Worm (Caenorhabditis elegans) whole organism, dauer: ENCODE data around the gene pola-1.

Experiments
- unc-62 ChIP-seq: sonication (generic microtip); optimal IDR thresholded peaks from 2 replicates; lab custom pipeline; 2017; ENCODE audit warnings: missing biosample characterization, missing genetic modification reagents, missing genetic modification characterization

pola-1 gene

DNA sequence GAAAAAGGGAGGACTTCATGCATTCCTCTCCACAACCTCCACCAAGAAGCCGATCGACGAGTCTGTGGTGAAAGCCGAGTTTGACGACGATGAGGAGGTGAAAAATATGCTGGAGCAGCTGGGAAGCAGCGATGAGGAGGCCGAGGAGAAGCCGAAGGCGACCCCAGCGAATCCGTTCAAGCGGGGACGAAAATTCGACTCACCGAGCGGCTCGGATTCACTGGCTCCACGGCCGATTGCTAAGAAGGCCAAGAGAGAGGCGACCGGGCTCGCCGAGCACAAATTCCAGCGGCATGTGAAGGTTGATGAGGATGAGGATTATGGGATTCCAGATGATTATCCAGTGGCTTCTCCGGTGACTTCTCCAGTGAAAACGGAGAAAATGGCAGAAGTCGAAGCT is 660 bp downstream of the pola-1 start:
- no peak for TF ChIP-seq unc-62 (GFP tag; lab: Kevin White, UChicago)

- no peak for TF ChIP-seq unc-62 (GFP tag; lab: Kevin White, UChicago)
Measured at ce11 chrIII:11149254-11149876, 7.1 kb downstream of the pola-1 start.

- no peak for TF ChIP-seq unc-62 (GFP tag; lab: Kevin White, UChicago)
Measured at ce11 chrIII:11154527-11154926, 12.3 kb downstream of the pola-1 start, which contains the start of gene cku-70. TSS of gene cku-70 (plus strand) at chrIII:11154827.

- TF ChIP-seq unc-62 (GFP tag; lab: Kevin White, UChicago) = no peak
Measured at ce11 chrIII:11157099-11157498, 14.9 kb downstream of the pola-1 start, which contains the start of gene Y47D3A.31. TSS of gene Y47D3A.31 (minus strand) at chrIII:11157199.

DNA sequence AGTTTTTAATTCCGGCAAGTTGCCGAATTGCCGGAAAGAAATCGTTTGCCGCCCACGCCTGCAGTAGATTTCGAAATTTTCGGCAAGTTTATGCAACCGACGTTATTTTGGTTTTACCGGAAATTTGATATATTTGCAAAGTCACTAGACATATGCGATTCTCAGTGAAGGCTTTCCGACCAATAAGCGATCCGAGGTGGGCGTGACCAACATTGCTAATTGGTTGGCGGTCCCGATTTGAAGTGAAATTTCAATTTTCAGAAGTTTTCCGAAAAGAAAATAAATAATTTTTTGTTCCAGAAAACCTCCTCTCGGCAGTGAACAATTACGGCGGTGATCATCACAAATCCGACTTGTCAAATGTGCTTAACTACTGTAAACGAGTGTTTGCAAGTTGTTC is 15.7 kb downstream of the pola-1 start:
- no peak for TF ChIP-seq unc-62 (GFP tag; lab: Kevin White, UChicago)

DNA sequence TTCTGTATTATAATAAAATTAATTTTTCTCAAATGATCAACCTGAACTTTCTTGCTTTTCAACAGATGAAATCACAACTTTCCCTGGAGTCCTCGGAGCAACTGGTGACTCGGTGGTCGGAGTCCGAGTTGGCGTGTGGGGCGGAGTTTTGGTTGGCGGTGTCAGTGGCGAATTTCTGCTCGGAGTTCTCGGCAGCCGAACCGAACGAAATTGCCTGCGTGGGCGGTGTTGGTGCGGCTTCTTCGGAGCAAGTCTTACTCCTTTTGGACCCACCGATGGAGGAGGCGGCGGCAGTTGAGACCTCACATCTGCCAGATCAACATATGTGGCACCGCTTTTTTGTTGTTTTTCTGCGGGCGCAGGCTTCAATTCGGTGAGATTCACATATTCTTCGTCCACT is 27.4 kb downstream of the pola-1 start:
- no peak for TF ChIP-seq unc-62 (GFP tag; lab: Kevin White, UChicago)

ce11 chrIII:11170509-11170908 is 28.3 kb downstream of the pola-1 start:
- no peak for TF ChIP-seq unc-62 (GFP tag; lab: Kevin White, UChicago)

DNA sequence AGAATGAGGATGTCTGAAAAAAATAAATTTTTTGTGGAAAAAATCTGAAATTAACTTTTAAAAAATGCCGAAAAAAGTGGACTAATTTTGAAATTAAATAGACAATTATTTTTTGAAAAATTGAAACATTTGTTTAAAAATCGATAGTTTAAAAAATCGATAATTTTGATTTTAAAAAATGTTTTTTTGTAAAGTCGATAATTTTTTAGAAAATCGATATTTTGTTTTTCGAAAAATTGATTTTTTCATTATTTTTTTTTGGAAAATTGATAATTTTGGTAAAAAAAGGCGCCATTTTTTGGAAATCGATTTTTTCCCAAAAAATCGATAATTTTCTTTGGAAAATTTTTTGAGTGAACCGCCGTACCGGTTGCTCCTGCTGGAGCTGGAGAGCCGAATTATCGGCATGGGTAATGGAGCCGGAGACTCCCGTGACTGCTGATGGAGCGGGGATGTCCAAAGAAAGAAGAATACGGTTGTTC is 30.0 kb downstream of the pola-1 start:
- no peak for TF ChIP-seq unc-62 (GFP tag; lab: Kevin White, UChicago)

DNA sequence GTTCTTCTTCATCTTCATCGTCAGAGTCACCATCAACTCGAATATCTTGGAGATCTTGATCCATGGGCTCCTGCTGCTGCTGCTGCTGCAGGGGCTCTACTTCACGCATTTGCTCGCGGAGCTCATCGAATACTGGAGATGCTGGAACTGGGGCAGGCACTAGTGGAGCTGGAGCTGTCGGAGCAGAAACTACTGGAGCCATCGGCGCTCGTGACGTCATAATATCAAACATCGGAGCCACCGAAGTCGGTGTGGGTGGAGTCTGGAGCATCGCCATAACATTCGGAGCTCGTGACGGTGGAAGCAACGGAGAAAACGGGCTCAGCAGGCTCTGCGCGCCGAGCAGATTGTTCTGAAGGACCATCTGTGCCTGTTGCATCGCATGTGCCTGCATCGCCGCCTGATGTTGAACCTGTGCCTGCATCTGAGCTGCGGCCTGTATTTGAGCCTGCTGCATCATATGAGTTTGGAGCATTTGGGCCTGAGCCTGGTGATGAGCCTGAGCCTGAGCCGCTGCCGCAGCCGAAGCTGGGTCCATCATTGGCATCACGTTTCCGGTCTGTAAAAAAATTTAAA is 33.5 kb downstream of the pola-1 start:
- no peak for TF ChIP-seq unc-62 (GFP tag; lab: Kevin White, UChicago)

- no peak for TF ChIP-seq unc-62 (GFP tag; lab: Kevin White, UChicago)
Measured at ce11 chrIII:11185483-11186115, 43.4 kb downstream of the pola-1 start.

DNA sequence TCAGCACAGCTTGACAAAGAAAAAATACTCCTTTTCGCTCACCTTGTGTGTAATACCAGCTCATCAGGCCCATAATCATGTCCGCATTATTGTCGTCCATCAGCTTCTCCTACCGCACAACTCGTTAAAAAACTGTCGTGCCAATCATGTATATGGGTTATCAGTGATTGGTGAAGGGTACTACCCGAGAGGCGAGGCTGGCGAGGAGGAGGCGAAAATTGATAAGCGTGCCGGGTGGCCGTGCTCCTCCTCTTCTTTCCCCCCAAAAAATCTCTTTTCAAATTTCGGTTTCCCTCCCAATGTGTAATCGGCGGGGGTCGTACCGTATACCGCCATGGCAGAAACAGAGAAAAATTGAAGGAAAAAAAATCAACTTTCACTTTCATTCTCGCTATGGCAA is 45.9 kb downstream of the pola-1 start:
- TF ChIP-seq unc-62 (GFP tag; lab: Kevin White, UChicago) = no peak

ce11 chrIII:11193251-11193650 is 51.0 kb downstream of the pola-1 start:
- no peak for TF ChIP-seq unc-62 (GFP tag; lab: Kevin White, UChicago)

DNA sequence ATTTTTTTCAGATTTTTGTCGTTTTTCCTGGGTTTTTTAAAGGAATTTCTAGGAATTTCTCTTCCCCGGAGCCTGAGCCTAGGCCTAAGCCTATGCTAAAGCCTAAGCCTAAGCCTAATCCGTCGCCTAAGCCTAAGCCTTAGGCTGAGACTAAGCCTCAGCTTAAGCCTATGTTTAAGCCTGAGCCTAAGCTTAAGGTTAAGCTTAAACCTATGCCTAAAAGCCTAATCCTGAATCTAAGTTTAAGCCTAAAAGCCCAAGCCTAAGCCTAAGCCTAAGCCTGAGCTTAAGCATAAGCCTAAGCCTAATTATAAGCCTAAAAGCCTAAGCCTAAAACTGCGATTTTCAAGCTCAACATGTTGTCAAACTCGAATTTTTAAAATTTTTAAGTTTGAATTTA is 51.9 kb downstream of the pola-1 start:
- TF ChIP-seq unc-62 (GFP tag; lab: Kevin White, UChicago) = no peak

DNA sequence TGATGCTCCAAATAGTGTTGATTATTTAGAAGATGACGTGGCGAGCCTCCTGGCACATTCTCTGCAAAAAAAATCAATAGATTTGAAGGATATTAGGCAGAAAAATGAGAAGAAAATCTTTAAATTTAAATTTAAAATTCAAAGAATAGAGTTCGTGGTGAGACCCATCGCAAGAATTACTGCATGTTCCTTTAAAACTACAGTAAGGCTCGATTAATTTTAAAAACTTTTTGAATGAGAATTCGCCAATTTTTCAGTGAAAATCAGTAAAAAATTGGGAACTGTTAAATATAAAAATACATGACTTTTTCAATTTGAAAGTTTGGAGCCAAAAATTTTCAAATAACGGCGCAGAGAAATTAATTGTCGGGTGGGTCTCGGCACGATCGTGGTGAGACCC is 52.9 kb downstream of the pola-1 start, which contains the start of gene tra-1:
tra-1 (minus strand) TSS at position 62 of the 400 bp plus-strand sequence.
- no peak for TF ChIP-seq unc-62 (GFP tag; lab: Kevin White, UChicago)

DNA sequence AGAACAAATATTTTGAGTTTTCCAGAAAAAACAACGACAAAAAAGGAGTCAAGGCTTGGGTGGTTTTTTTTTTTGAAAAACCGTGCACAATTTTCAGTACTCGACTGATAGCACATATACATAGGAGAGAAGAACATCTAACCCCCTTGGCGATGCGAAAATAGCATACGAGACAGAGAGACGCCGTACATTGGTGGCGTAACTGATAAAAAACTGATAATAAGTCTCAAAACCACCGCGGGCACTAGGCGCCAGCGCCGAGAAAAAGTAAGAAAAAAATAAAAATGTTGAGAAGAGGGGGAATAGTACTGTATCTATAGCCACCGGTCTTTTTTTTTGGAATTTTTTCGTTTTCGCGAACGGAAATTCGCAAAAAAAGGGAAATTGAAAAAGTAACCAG is 53.3 kb downstream of the pola-1 start:
- no peak for TF ChIP-seq unc-62 (GFP tag; lab: Kevin White, UChicago)

- TF ChIP-seq unc-62 (GFP tag; lab: Kevin White, UChicago) = no peak
Measured at ce11 chrIII:11197327-11197726, 55.1 kb downstream of the pola-1 start.
